Worm (Caenorhabditis elegans) whole organism, mixed stage, embryonic: ENCODE results near the gene F31D5.1.

Experiments
- nhr-237 ChIP-seq: fragments of 150-350 bp; optimal IDR thresholded peaks from 2 replicates; lab custom pipeline; 2014; ENCODE audit warnings: missing biosample characterization, missing genetic modification characterization
- snpc-4 ChIP-seq: fragments of 150-350 bp; optimal IDR thresholded peaks from 2 replicates; lab custom pipeline; 2014; ENCODE audit warnings: missing biosample characterization, missing genetic modification characterization
- unc-39 ChIP-seq: fragments of 150-350 bp; optimal IDR thresholded peaks from 2 replicates; lab custom pipeline; 2014; ENCODE audit warnings: missing biosample characterization, missing genetic modification characterization
- unc-62 ChIP-seq: fragments of 150-350 bp; optimal IDR thresholded peaks from 2 replicates; lab custom pipeline; 2014; ENCODE audit warnings: missing biosample characterization, missing genetic modification reagents, missing genetic modification characterization

DNA sequence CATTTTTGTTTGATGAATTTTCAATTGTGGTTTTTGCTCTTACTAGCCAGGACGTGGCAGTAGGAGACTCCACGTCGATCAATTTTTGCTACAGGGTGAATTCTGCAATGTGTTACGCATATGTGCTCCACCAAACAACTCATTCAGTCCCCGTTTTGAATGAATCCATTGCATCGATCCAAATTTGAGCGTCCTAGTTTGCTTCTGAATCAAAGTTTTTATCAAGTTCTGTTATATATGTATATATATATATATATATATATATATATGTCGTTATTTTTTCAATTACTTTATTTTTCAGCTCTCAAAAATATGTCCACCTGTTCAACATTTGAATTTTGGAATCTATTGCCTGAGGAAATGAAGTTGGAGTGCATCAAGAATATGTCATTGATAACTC lies 8.0 kb upstream of the F31D5.1 start, which contains the start of gene F31D5.7:
- TF ChIP-seq unc-62 (no peak), unc-39 (tag; lab: Kevin White, UChicago) (no peak), nhr-237 (tag; lab: Kevin White, UChicago) (no peak), snpc-4 (tag; lab: Kevin White, UChicago) (no peak)
